Fruit fly (Drosophila melanogaster) whole organism, embryonic: Measurements from ENCODE around the gene CG34117.

Experiments
- Ada2b ChIP-seq: fragments of 200-800 bp; sonication (Bioruptor generic); IDR thresholded peaks from 2 replicates; pipeline ENCODE4 v1.3.6; 2022; ENCODE audit warnings: missing biosample characterization, missing genetic modification characterization
- CG10431 ChIP-seq: fragments of 200-800 bp; sonication (Bioruptor generic); optimal IDR thresholded peaks from 3 replicates; lab custom pipeline; 2018; ENCODE audit warnings: missing biosample characterization, mild to moderate bottlenecking, missing genetic modification characterization
- CG10543 ChIP-seq: fragments of 200-800 bp; sonication (Bioruptor generic); optimal IDR thresholded peaks from 3 replicates; lab custom pipeline; 2017; ENCODE audit warnings: missing biosample characterization, mild to moderate bottlenecking, missing genetic modification characterization, moderate library complexity
- CG10654 ChIP-seq: fragments of 200-800 bp; sonication (Bioruptor generic); optimal IDR thresholded peaks from 2 replicates; lab custom pipeline; 2016; ENCODE audit warnings: missing biosample characterization, missing genetic modification characterization
- CG10959 ChIP-seq: fragments of 200-800 bp; sonication (Bioruptor generic); IDR thresholded peaks from 2 replicates; pipeline ENCODE4 v1.3.6; 2022; ENCODE audit warnings: missing biosample characterization, missing genetic modification characterization
- CG11093 ChIP-seq: fragments of 200-800 bp; sonication (Bioruptor generic); IDR thresholded peaks from 3 replicates; pipeline ENCODE4 v1.3.6; 2022; ENCODE audit warnings: missing biosample characterization, missing genetic modification characterization
- CG11723 ChIP-seq: fragments of 200-800 bp; sonication (Bioruptor generic); optimal IDR thresholded peaks from 2 replicates; lab custom pipeline; 2017; ENCODE audit warnings: missing biosample characterization, mild to moderate bottlenecking, missing genetic modification characterization
- CG12071 ChIP-seq: fragments of 200-800 bp; sonication (Bioruptor generic); optimal IDR thresholded peaks from 3 replicates; lab custom pipeline; 2018; ENCODE audit warnings: missing biosample characterization, mild to moderate bottlenecking, missing genetic modification characterization
- CG1602 ChIP-seq: fragments of 200-800 bp; sonication (Bioruptor generic); optimal IDR thresholded peaks from 3 replicates; lab custom pipeline; 2016; ENCODE audit warnings: missing biosample characterization, missing genetic modification characterization
- CG17829 ChIP-seq: fragments of 200-800 bp; optimal IDR thresholded peaks from 2 replicates; lab custom pipeline; 2019; ENCODE audit warnings: missing biosample characterization, mild to moderate bottlenecking, missing genetic modification characterization, moderate library complexity
- CG18011 ChIP-seq: fragments of 200-800 bp; sonication (Bioruptor generic); optimal IDR thresholded peaks from 2 replicates; lab custom pipeline; 2017; ENCODE audit warnings: missing biosample characterization, missing genetic modification characterization, mild to moderate bottlenecking, moderate library complexity, missing genotype
- CG18599 ChIP-seq: fragments of 200-800 bp; sonication (Bioruptor generic); optimal IDR thresholded peaks from 3 replicates; lab custom pipeline; 2017; ENCODE audit warnings: missing biosample characterization, missing genetic modification characterization, mild to moderate bottlenecking, moderate library complexity, missing genetic modification reagents
- CG18619 ChIP-seq: fragments of 200-800 bp; sonication (Bioruptor generic); optimal IDR thresholded peaks from 3 replicates; lab custom pipeline; 2017; ENCODE audit warnings: missing biosample characterization, mild to moderate bottlenecking, missing genetic modification characterization
- CG4328 ChIP-seq: fragments of 200-800 bp; sonication (Bioruptor generic); optimal IDR thresholded peaks from 3 replicates; lab custom pipeline; 2017; ENCODE audit warnings: missing biosample characterization, missing genetic modification reagents, missing genetic modification characterization
- CG4404 ChIP-seq: fragments of 200-800 bp; sonication (Bioruptor generic); IDR thresholded peaks from 2 replicates; pipeline ENCODE4 v1.3.6; 2022; ENCODE audit warnings: missing biosample characterization, missing genetic modification characterization
- CG4707 ChIP-seq: fragments of 200-800 bp; sonication (Bioruptor generic); optimal IDR thresholded peaks from 2 replicates; lab custom pipeline; 2018; ENCODE audit warnings: missing biosample characterization, mild to moderate bottlenecking, missing genetic modification characterization, moderate library complexity
- CG4820 ChIP-seq: fragments of 200-800 bp; sonication (Bioruptor generic); optimal IDR thresholded peaks from 3 replicates; lab custom pipeline; 2016; ENCODE audit warnings: missing biosample characterization, missing genetic modification characterization
- CG5953 ChIP-seq: fragments of 200-800 bp; sonication (Bioruptor generic); IDR thresholded peaks from 2 replicates; pipeline ENCODE4 v1.3.6; 2022; ENCODE audit warnings: missing biosample characterization, missing genetic modification characterization
- CG7357 ChIP-seq: fragments of 200-800 bp; sonication (Bioruptor generic); IDR thresholded peaks from 3 replicates; pipeline ENCODE4 v1.3.6; 2022; ENCODE audit warnings: missing biosample characterization, missing genetic modification characterization
- CG8388 ChIP-seq: fragments of 200-800 bp; sonication (Bioruptor generic); optimal IDR thresholded peaks from 2 replicates; lab custom pipeline; 2019; ENCODE audit warnings: missing biosample characterization, mild to moderate bottlenecking, missing genetic modification characterization, moderate library complexity
- CG9437 ChIP-seq: fragments of 200-800 bp; sonication (Bioruptor generic); optimal IDR thresholded peaks from 2 replicates; lab custom pipeline; 2018; ENCODE audit warnings: missing biosample characterization, mild to moderate bottlenecking, missing genetic modification characterization
- CG9797 ChIP-seq: fragments of 200-800 bp; sonication (Bioruptor generic); optimal IDR thresholded peaks from 3 replicates; lab custom pipeline; 2018; ENCODE audit warnings: missing biosample characterization, mild to moderate bottlenecking, missing genetic modification characterization
- CG9932 ChIP-seq: fragments of 200-800 bp; sonication (Bioruptor generic); IDR thresholded peaks from 2 replicates; pipeline ENCODE4 v1.3.6; 2022; ENCODE audit warnings: missing biosample characterization, missing genetic modification characterization
- CTCF ChIP-seq: fragments of 200-800 bp; sonication (Bioruptor generic); optimal IDR thresholded peaks from 2 replicates; lab custom pipeline; 2017; ENCODE audit warnings: missing biosample characterization, mild to moderate bottlenecking, missing genetic modification characterization, moderate library complexity
- Camta ChIP-seq: fragments of 200-800 bp; sonication (Bioruptor generic); optimal IDR thresholded peaks from 2 replicates; lab custom pipeline; 2016; ENCODE audit warnings: missing biosample characterization, missing genetic modification characterization
- Dad ChIP-seq: fragments of 200-800 bp; sonication (Bioruptor generic); optimal IDR thresholded peaks from 3 replicates; lab custom pipeline; 2016; ENCODE audit warnings: missing biosample characterization, missing genetic modification characterization
- Dp ChIP-seq: fragments of 200-800 bp; sonication (Bioruptor generic); optimal IDR thresholded peaks from 2 replicates; lab custom pipeline; 2018; ENCODE audit warnings: missing biosample characterization, mild to moderate bottlenecking, missing genetic modification characterization, moderate library complexity
- Drgx ChIP-seq: fragments of 200-800 bp; sonication (Bioruptor generic); IDR thresholded peaks from 2 replicates; pipeline ENCODE4 v1.3.6; 2022; ENCODE audit warnings: missing biosample characterization, missing genetic modification characterization
- H15 ChIP-seq: fragments of 200-800 bp; sonication (Bioruptor generic); IDR thresholded peaks from 3 replicates; pipeline ENCODE4 v1.3.6; 2022; ENCODE audit warnings: missing biosample characterization, missing genetic modification characterization
- Hand ChIP-seq: fragments of 200-800 bp; sonication (Bioruptor generic); optimal IDR thresholded peaks from 2 replicates; lab custom pipeline; 2017; ENCODE audit warnings: mild to moderate bottlenecking, missing biosample characterization, missing genetic modification reagents, missing genetic modification characterization
- Lim3 ChIP-seq: fragments of 200-800 bp; sonication (Bioruptor generic); IDR thresholded peaks from 2 replicates; pipeline ENCODE4 v1.3.6; 2022; ENCODE audit warnings: missing biosample characterization, missing genetic modification characterization
- Myb ChIP-seq: fragments of 200-800 bp; sonication (Bioruptor generic); optimal IDR thresholded peaks from 2 replicates; lab custom pipeline; 2016; ENCODE audit warnings: missing biosample characterization, missing genetic modification characterization
- NK7.1 ChIP-seq: fragments of 200-800 bp; sonication (Bioruptor generic); optimal IDR thresholded peaks from 3 replicates; lab custom pipeline; 2016; ENCODE audit warnings: missing biosample characterization, missing genetic modification characterization
- Nf-YC ChIP-seq: fragments of 200-800 bp; optimal IDR thresholded peaks from 3 replicates; lab custom pipeline; 2019; ENCODE audit warnings: missing biosample characterization, mild to moderate bottlenecking, missing genetic modification characterization, moderate library complexity
- Opbp ChIP-seq: fragments of 200-800 bp; sonication (Bioruptor generic); IDR thresholded peaks from 3 replicates; pipeline ENCODE4 v1.3.6; 2022; ENCODE audit warnings: missing biosample characterization, missing genetic modification characterization; ENCODE audit not compliant: partially characterized antibody
- PHDP ChIP-seq: fragments of 200-800 bp; sonication (Bioruptor generic); optimal IDR thresholded peaks from 3 replicates; lab custom pipeline; 2018; ENCODE audit warnings: missing biosample characterization, mild to moderate bottlenecking, missing genetic modification characterization, moderate library complexity
- Ravus ChIP-seq: fragments of 200-800 bp; sonication (Bioruptor generic); IDR thresholded peaks from 2 replicates; pipeline ENCODE4 v1.3.6; 2022; ENCODE audit warnings: missing biosample characterization, missing genetic modification characterization
- Spps ChIP-seq: fragments of 200-800 bp; sonication (Bioruptor generic); optimal IDR thresholded peaks from 2 replicates; lab custom pipeline; 2018; ENCODE audit warnings: missing biosample characterization, mild to moderate bottlenecking, missing genetic modification characterization
- al ChIP-seq: fragments of 200-800 bp; sonication (Bioruptor generic); IDR thresholded peaks from 2 replicates; pipeline ENCODE4 v1.3.6; 2022; ENCODE audit warnings: missing biosample characterization, missing genetic modification characterization
- aop ChIP-seq: fragments of 200-800 bp; sonication (Bioruptor generic); IDR thresholded peaks from 2 replicates; pipeline ENCODE4 v1.3.6; 2022; ENCODE audit warnings: missing biosample characterization, missing genetic modification characterization
- cg ChIP-seq: fragments of 200-800 bp; sonication (Bioruptor generic); optimal IDR thresholded peaks from 3 replicates; lab custom pipeline; 2019; ENCODE audit warnings: missing biosample characterization, mild to moderate bottlenecking, missing genetic modification characterization, moderate library complexity
- dmrt11E ChIP-seq: fragments of 200-800 bp; sonication (Bioruptor generic); optimal IDR thresholded peaks from 3 replicates; lab custom pipeline; 2018; ENCODE audit warnings: missing biosample characterization, mild to moderate bottlenecking, missing genetic modification characterization, moderate library complexity
- dpn ChIP-seq, 2 experiments: fragments of 200-800 bp; sonication (Bioruptor generic); optimal IDR thresholded peaks; 3 replicates each; lab custom pipeline; 2016; ENCODE audit warnings: missing biosample characterization in 2 of 2, missing genetic modification characterization in 2 of 2
- hkb ChIP-seq, 2 experiments: fragments of 200-800 bp in 1 of 2; fragments of >200 bp in 1 of 2; sonication (Bioruptor generic) in 1 of 2; IDR thresholded peaks in 1 of 2; optimal IDR thresholded peaks in 1 of 2; 2 replicates each; pipeline versions ENCODE4 v1.3.6 to Lab custom; 2017 to 2022; ENCODE audit warnings: missing biosample characterization in 1 of 2, missing genetic modification characterization in 1 of 2
- hth ChIP-seq: fragments of >200 bp; optimal IDR thresholded peaks from 2 replicates; lab custom pipeline; 2017; ENCODE audit warnings: inconsistent platforms
- insv ChIP-seq, 2 experiments: fragments of 200-800 bp; sonication (Bioruptor generic); optimal IDR thresholded peaks; 3 replicates each; lab custom pipeline; 2016 to 2018; ENCODE audit warnings: missing biosample characterization in 2 of 2, missing genetic modification characterization in 2 of 2
- kni ChIP-seq: fragments of 200-800 bp; sonication (Bioruptor generic); optimal IDR thresholded peaks from 3 replicates; lab custom pipeline; 2017; ENCODE audit warnings: mild to moderate bottlenecking, missing biosample characterization, missing genetic modification reagents, missing genetic modification characterization
- lab ChIP-seq: fragments of 200-800 bp; sonication (Bioruptor generic); optimal IDR thresholded peaks from 3 replicates; lab custom pipeline; 2017; ENCODE audit warnings: missing biosample characterization, missing genetic modification characterization, mild to moderate bottlenecking, moderate library complexity, missing genetic modification reagents
- phol ChIP-seq: fragments of 200-800 bp; sonication (Bioruptor generic); optimal IDR thresholded peaks from 3 replicates; lab custom pipeline; 2018; ENCODE audit warnings: missing biosample characterization, mild to moderate bottlenecking, missing genetic modification characterization, moderate library complexity
- pzg ChIP-seq: fragments of 200-800 bp; sonication (Bioruptor generic); optimal IDR thresholded peaks from 3 replicates; lab custom pipeline; 2018; ENCODE audit warnings: missing biosample characterization, mild to moderate bottlenecking, missing genetic modification characterization, moderate library complexity
- tin ChIP-seq: fragments of 200-800 bp; sonication (Bioruptor generic); optimal IDR thresholded peaks from 3 replicates; lab custom pipeline; 2016; ENCODE audit warnings: missing biosample characterization, missing genetic modification characterization

CG34117 gene

dm6 chr3R:9428189-9428699 lies 28.4 kb upstream of the CG34117 start (continued):
- TF ChIP-seq CG10431 (GFP tag; lab: Kevin White, UChicago) (peak; percentile 63), phol (tag; lab: Kevin White, UChicago) (no peak), CG9932 (GFP tag; lab: Robert Waterston, UW) (no peak), pzg (GFP tag; lab: Kevin White, UChicago) (no peak), tin (peak; percentile 9), dmrt11E (no peak), CG4707 (GFP tag; lab: Kevin White, UChicago) (no peak), Lim3 (GFP tag; lab: Robert Waterston, UW) (no peak), CG4328 (GFP tag; lab: Kevin White, UChicago) (peak; percentile 72), cg (peak; percentile 86), CG1602 (GFP tag; lab: Kevin White, UChicago) (no peak), insv (GFP tag; optimal IDR thresholded peaks at IDR 0.05; lab: Kevin White, UChicago) (peak in 1 of 2 experiments; percentile 86), Dp (GFP tag; lab: Kevin White, UChicago) (no peak), NK7.1 (no peak), CG4820 (GFP tag; lab: Kevin White, UChicago) (no peak), al (GFP tag; lab: Robert Waterston, UW) (no peak), CG4404 (GFP tag; lab: Robert Waterston, UW) (no peak), CG9437 (GFP tag; lab: Kevin White, UChicago) (no peak), Nf-YC (peak; percentile 24), CG11723 (peak; percentile 43), Ravus (GFP tag; lab: Robert Waterston, UW) (no peak), CG10543 (GFP tag; lab: Kevin White, UChicago) (peak; percentile 60), Hand (GFP tag; lab: Kevin White, UChicago) (peak; percentile 54), Ada2b (GFP tag; lab: Robert Waterston, UW) (no peak), Camta (GFP tag; lab: Kevin White, UChicago) (no peak), CG17829 (tag; lab: Kevin White, UChicago) (peak; percentile 14), CG10959 (no peak), CG18599 (GFP tag; lab: Kevin White, UChicago) (peak; percentile 60), Opbp (no peak), hkb (optimal IDR thresholded peaks at IDR 0.05; lab: Kevin White, UChicago) (no peak), hkb (GFP tag; IDR thresholded peaks at IDR 0.05; lab: Robert Waterston, UW) (peak; percentile 62), CG10654 (no peak), Spps (tag; lab: Kevin White, UChicago) (no peak), CG8388 (GFP tag; lab: Kevin White, UChicago) (no peak), aop (no peak), kni (GFP tag; lab: Kevin White, UChicago) (peak; percentile 87), CG12071 (GFP tag; lab: Kevin White, UChicago) (peak; percentile 67), CTCF (GFP tag; lab: Kevin White, UChicago) (peak; percentile 1), PHDP (tag; lab: Kevin White, UChicago) (peak; percentile 50), Drgx (peak; percentile 62), CG7357 (GFP tag; lab: Robert Waterston, UW) (no peak), Dad (GFP tag; lab: Kevin White, UChicago) (no peak), CG9797 (GFP tag; lab: Kevin White, UChicago) (no peak), H15 (no peak), CG18011 (GFP tag; lab: Kevin White, UChicago) (peak; percentile 16), hth (lab: Kevin White, UChicago) (no peak), CG5953 (GFP tag; lab: Robert Waterston, UW) (0 out of 2 replicates have a peak, but pooled peaks have one; percentile 53), Myb (GFP tag; lab: Kevin White, UChicago) (no peak), dpn (GFP tag; optimal IDR thresholded peaks at IDR 0.05; lab: Kevin White, UChicago) (no peak), CG11093 (GFP tag; lab: Robert Waterston, UW) (no peak), lab (GFP tag; lab: Kevin White, UChicago) (peak; percentile 87), CG18619 (GFP tag; lab: Kevin White, UChicago) (no peak)
